Fruit fly (Drosophila melanogaster) Kc167 (cell line): Measurements from ENCODE around the gene CG12310.

Experiments
- Myc ChIP-seq: fragments of >200 bp; optimal IDR thresholded peaks from 2 replicates; lab custom pipeline; 2017; ENCODE audit warnings: missing external identifiers
- h ChIP-seq: fragments of >200 bp; optimal IDR thresholded peaks from 3 replicates; lab custom pipeline; 2018; ENCODE audit warnings: missing external identifiers
- psq ChIP-seq: fragments of >200 bp; optimal IDR thresholded peaks from 2 replicates; lab custom pipeline; 2017; ENCODE audit warnings: missing external identifiers
- ttk ChIP-seq: sonication (Bioruptor generic); optimal IDR thresholded peaks from 2 replicates; lab custom pipeline; 2017; ENCODE audit warnings: missing external identifiers

- no peak for TF ChIP-seq ttk
- TF ChIP-seq h (lab: Kevin White, UChicago): no peak
- TF ChIP-seq Myc: no peak
- TF ChIP-seq psq (lab: Kevin White, UChicago): no peak
These were observed 36.5 kb downstream of the CG12310 start, which contains the start of gene Reck for dm6 chr3L:15013957-15014692.
